Worm (Caenorhabditis elegans): ENCODE measurements around the gene C25B8.8.

- TF ChIP-seq klf-2 (GFP tag; conservative IDR thresholded peaks at IDR 0.05) = no peak
- no peak for TF ChIP-seq ref-1 (GFP tag; conservative IDR thresholded peaks at IDR 0.05)
- no peak for TF ChIP-seq cog-1 (tag; optimal IDR thresholded peaks at IDR 0.05)
- no peak for TF ChIP-seq T22C8.4 (GFP tag; IDR thresholded peaks at IDR 0.05)
- no peak for TF ChIP-seq med-1 (GFP tag; optimal IDR thresholded peaks at IDR 0.05; ENCODE audit: insufficient read depth)
- TF ChIP-seq ztf-29 (GFP tag; IDR thresholded peaks at IDR 0.05) = no peak
- no peak for TF ChIP-seq tab-1 (GFP tag; IDR thresholded peaks at IDR 0.05)
- no peak for TF ChIP-seq ztf-23 (GFP tag; IDR thresholded peaks at IDR 0.05)
Observed at ce11 chrX:6609717-6610116, at the start of gene C25B8.8.
